Worm (Caenorhabditis elegans) whole organism, L3 larva: Measurements from ENCODE around the gene dhgd-1.

ENCODE experiments used
- ZK546.5 ChIP-seq: sonication (generic microtip); optimal IDR thresholded peaks from 2 replicates; lab custom pipeline; 2017; ENCODE audit warnings: missing biosample characterization, missing genetic modification characterization
- aly-2 ChIP-seq: fragments of 150-350 bp; optimal IDR thresholded peaks from 2 replicates; lab custom pipeline; 2014; ENCODE audit warnings: missing biosample characterization, missing genetic modification characterization
- ama-1 ChIP-seq: fragments of 150-350 bp; optimal IDR thresholded peaks from 2 replicates; lab custom pipeline; 2018
- ceh-16 ChIP-seq: sonication (generic microtip); optimal IDR thresholded peaks from 2 replicates; lab custom pipeline; 2017; ENCODE audit warnings: missing biosample characterization, missing genetic modification characterization
- ceh-28 ChIP-seq: fragments of 150-350 bp; optimal IDR thresholded peaks from 2 replicates; lab custom pipeline; 2014; ENCODE audit warnings: missing biosample characterization, missing genetic modification reagents, missing genetic modification characterization
- ceh-82 ChIP-seq: fragments of 150-350 bp; optimal IDR thresholded peaks from 2 replicates; lab custom pipeline; 2014; ENCODE audit warnings: missing biosample characterization, missing genetic modification characterization
- ceh-9 ChIP-seq: sonication (generic microtip); optimal IDR thresholded peaks from 2 replicates; lab custom pipeline; 2018; ENCODE audit warnings: missing biosample characterization, missing genetic modification characterization
- daf-12 ChIP-seq: fragments of 150-350 bp; optimal IDR thresholded peaks from 2 replicates; lab custom pipeline; 2014; ENCODE audit warnings: missing biosample characterization, missing genetic modification reagents, missing genetic modification characterization
- egl-27 ChIP-seq: sonication (generic microtip); optimal IDR thresholded peaks from 4 replicates; lab custom pipeline; 2017; ENCODE audit warnings: missing biosample characterization, missing genetic modification reagents, missing genetic modification characterization
- egl-5 ChIP-seq: fragments of 150-350 bp; optimal IDR thresholded peaks from 2 replicates; lab custom pipeline; 2017; ENCODE audit warnings: missing biosample characterization, missing genetic modification reagents, missing genetic modification characterization, inconsistent platforms
- elt-1 ChIP-seq: fragments of 150-350 bp; optimal IDR thresholded peaks from 2 replicates; lab custom pipeline; 2014; ENCODE audit warnings: missing biosample characterization, missing genetic modification characterization
- elt-3 ChIP-seq, 3 experiments: fragments of 150-350 bp in 1 of 3; sonication (generic microtip) in 2 of 3; optimal IDR thresholded peaks; 2 replicates in 2 of 3; 4 replicates in 1 of 3; lab custom pipeline; 2014 to 2017; ENCODE audit warnings: missing biosample characterization in 3 of 3, missing genetic modification characterization in 3 of 3
- eor-1 ChIP-seq, 2 experiments: fragments of 150-350 bp; optimal IDR thresholded peaks; 2 replicates each; lab custom pipeline; 2014 to 2018; ENCODE audit warnings: missing biosample characterization in 2 of 2, missing genetic modification characterization in 2 of 2
- fkh-10 ChIP-seq: sonication (generic microtip); optimal IDR thresholded peaks from 2 replicates; lab custom pipeline; 2017; ENCODE audit warnings: missing biosample characterization, missing genetic modification reagents, missing genetic modification characterization
- hmg-11 ChIP-seq: sonication (generic microtip); optimal IDR thresholded peaks from 2 replicates; lab custom pipeline; 2016; ENCODE audit warnings: missing genetic modification characterization, missing compliant biosample characterization
- jun-1 ChIP-seq: fragments of 150-350 bp; optimal IDR thresholded peaks from 2 replicates; lab custom pipeline; 2014; ENCODE audit warnings: missing biosample characterization, missing genetic modification reagents, missing genetic modification characterization
- lin-15B ChIP-seq: fragments of 150-350 bp; optimal IDR thresholded peaks from 2 replicates; lab custom pipeline; 2014; ENCODE audit warnings: missing biosample characterization, missing genetic modification characterization
- lin-39 ChIP-seq: fragments of 150-350 bp; optimal IDR thresholded peaks from 2 replicates; lab custom pipeline; 2018; ENCODE audit warnings: missing biosample characterization, missing genetic modification reagents, missing genetic modification characterization
- mdl-1 ChIP-seq: fragments of 150-350 bp; optimal IDR thresholded peaks from 2 replicates; lab custom pipeline; 2014; ENCODE audit warnings: missing biosample characterization, missing genetic modification characterization
- mml-1 ChIP-seq: fragments of 150-350 bp; sonication (generic microtip); optimal IDR thresholded peaks from 3 replicates; lab custom pipeline; 2014; ENCODE audit warnings: missing biosample characterization, missing genetic modification characterization
- nfya-1 ChIP-seq: sonication (generic microtip); optimal IDR thresholded peaks from 2 replicates; lab custom pipeline; 2017; ENCODE audit warnings: missing genetic modification characterization, mild to moderate bottlenecking, missing compliant biosample characterization, antibody characterized with exemption, moderate library complexity; ENCODE audit not compliant: insufficient read depth
- nhr-11 ChIP-seq: fragments of 150-350 bp; optimal IDR thresholded peaks from 2 replicates; lab custom pipeline; 2014; ENCODE audit warnings: missing biosample characterization, missing genetic modification characterization
- nhr-23 ChIP-seq: fragments of 150-350 bp; optimal IDR thresholded peaks from 2 replicates; lab custom pipeline; 2014; ENCODE audit warnings: missing biosample characterization, missing genetic modification reagents, missing genetic modification characterization
- nhr-25 ChIP-seq: sonication (generic microtip); optimal IDR thresholded peaks from 2 replicates; lab custom pipeline; 2017; ENCODE audit warnings: missing biosample characterization, missing genetic modification characterization
- nhr-28 ChIP-seq: fragments of 150-350 bp; optimal IDR thresholded peaks from 2 replicates; lab custom pipeline; 2014; ENCODE audit warnings: missing biosample characterization, missing genetic modification characterization
- nhr-67 ChIP-seq: fragments of 150-350 bp; optimal IDR thresholded peaks from 2 replicates; lab custom pipeline; 2014; ENCODE audit warnings: missing biosample characterization, missing genetic modification characterization
- nhr-76 ChIP-seq: fragments of 150-350 bp; sonication (generic microtip); optimal IDR thresholded peaks from 5 replicates; lab custom pipeline; 2014; ENCODE audit warnings: missing biosample characterization, missing genetic modification characterization
- nhr-77 ChIP-seq: fragments of 150-350 bp; optimal IDR thresholded peaks from 2 replicates; lab custom pipeline; 2014; ENCODE audit warnings: missing biosample characterization, missing genetic modification characterization
- pha-4 ChIP-seq: fragments of 150-350 bp; optimal IDR thresholded peaks from 2 replicates; lab custom pipeline; 2014; ENCODE audit warnings: missing biosample characterization, missing genetic modification reagents, missing genetic modification characterization
- pqm-1 ChIP-seq: fragments of 150-350 bp; optimal IDR thresholded peaks from 2 replicates; lab custom pipeline; 2017; ENCODE audit warnings: missing biosample characterization, missing genetic modification characterization, inconsistent platforms
- sea-2 ChIP-seq: fragments of 150-350 bp; sonication (generic microtip); optimal IDR thresholded peaks from 4 replicates; lab custom pipeline; 2014; ENCODE audit warnings: missing biosample characterization, missing genetic modification reagents, missing genetic modification characterization
- snpc-4 ChIP-seq: fragments of 150-350 bp; optimal IDR thresholded peaks from 2 replicates; lab custom pipeline; 2014; ENCODE audit warnings: missing biosample characterization, missing genetic modification characterization
- tbx-2 ChIP-seq: sonication (generic microtip); optimal IDR thresholded peaks from 2 replicates; lab custom pipeline; 2016; ENCODE audit warnings: mild to moderate bottlenecking, missing genetic modification characterization, missing compliant biosample characterization
- unc-39 ChIP-seq: sonication (generic microtip); optimal IDR thresholded peaks from 4 replicates; lab custom pipeline; 2017; ENCODE audit warnings: missing biosample characterization, missing genetic modification characterization
- unc-62 ChIP-seq: fragments of 150-350 bp; sonication (generic microtip); optimal IDR thresholded peaks from 4 replicates; lab custom pipeline; 2014; ENCODE audit warnings: missing biosample characterization, missing genetic modification reagents, missing genetic modification characterization
- zag-1 ChIP-seq: fragments of 150-350 bp; optimal IDR thresholded peaks from 2 replicates; lab custom pipeline; 2014; ENCODE audit warnings: missing biosample characterization, missing genetic modification characterization

The dhgd-1 gene

DNA sequence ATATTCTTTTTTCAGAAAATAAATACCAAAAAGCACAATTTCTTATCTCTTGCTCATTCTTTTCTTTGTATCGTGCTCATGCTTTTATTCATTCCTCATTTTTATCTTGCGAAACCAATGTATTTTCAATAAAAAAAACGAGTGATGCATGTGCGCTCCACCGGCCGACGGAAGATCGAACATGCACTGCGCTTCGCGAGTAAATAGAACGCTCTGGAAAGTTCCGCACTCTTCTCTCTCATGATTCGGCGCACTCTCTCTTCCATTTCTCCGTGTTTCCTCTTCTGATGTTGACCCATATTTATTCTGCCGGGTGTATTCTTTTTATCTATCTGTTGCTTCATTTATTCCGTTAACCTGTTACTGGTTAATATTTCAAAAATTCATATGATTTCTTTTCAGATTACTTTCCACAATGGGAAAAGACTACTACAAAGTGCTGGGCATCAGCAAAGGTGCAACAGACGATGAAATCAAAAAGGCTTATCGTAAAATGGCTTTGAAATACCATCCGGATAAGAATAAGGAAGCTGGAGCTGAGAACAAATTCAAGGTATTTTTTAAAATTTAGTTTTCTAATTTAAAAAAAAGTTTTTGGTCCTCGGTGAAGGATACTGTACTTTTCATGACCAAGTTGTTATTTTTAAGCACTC is 6.5 kb downstream of the dhgd-1 start, which contains the start of gene dnj-13 (continued):
- TF ChIP-seq mml-1 (tag; lab: Kevin White, UChicago) = no peak
- TF ChIP-seq nhr-25 (tag; lab: Kevin White, UChicago) = peak; percentile 91
- TF ChIP-seq lin-39 (tag; lab: Kevin White, UChicago) = peak; percentile 71
- TF ChIP-seq ceh-9 (tag; lab: Kevin White, UChicago) = no peak
- no peak for TF ChIP-seq unc-39 (tag; lab: Kevin White, UChicago)
- peak; percentile 30 for TF ChIP-seq ceh-16 (tag; lab: Kevin White, UChicago)
- TF ChIP-seq nfya-1 (tag; lab: Kevin White, UChicago) = peak; percentile 93
- TF ChIP-seq hmg-11 = peak; percentile 94
- peak; percentile 81 for TF ChIP-seq ceh-28
- TF ChIP-seq unc-62 (GFP tag; lab: Kevin White, UChicago) = no peak
- TF ChIP-seq nhr-28 = no peak
- TF ChIP-seq mdl-1 (tag; lab: Kevin White, UChicago) = peak; percentile 54
- TF ChIP-seq egl-27 (tag; lab: Kevin White, UChicago) = peak; percentile 91
- peak; percentile 61 for TF ChIP-seq nhr-77 (tag; lab: Kevin White, UChicago)
- TF ChIP-seq egl-5 (tag; lab: Kevin White, UChicago) = no peak
- no peak for TF ChIP-seq nhr-67 (tag; lab: Kevin White, UChicago)
- peak; percentile 87 for TF ChIP-seq ama-1 (lab: Kevin White, UChicago)
- peak; percentile 88 for TF ChIP-seq jun-1 (tag; lab: Kevin White, UChicago)

DNA sequence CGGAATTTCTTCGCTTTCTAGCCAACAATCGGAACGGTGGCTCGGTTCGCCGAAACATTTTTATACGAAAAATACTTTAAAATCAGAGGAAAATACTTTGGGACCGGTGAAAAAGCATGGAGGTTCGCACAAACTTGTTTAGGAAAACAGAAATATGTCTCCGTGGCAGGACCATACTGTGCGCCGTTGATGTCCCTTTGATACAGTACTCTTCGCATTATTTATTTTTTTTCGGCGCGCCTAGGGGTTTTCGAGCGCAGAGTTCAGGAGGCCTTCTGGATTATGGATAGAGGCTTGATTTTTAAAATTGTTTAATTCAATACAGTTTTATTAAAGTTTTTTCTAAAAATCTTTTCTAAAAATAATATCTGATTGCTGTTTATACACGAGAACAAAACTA is 7.2 kb downstream of the dhgd-1 start, which contains the start of gene F54D5.9:
TSS of gene F54D5.9 (minus strand) at position 115 of the 400 bp plus-strand sequence.
- TF ChIP-seq zag-1 (tag; lab: Kevin White, UChicago) (no peak), nhr-76 (tag; lab: Kevin White, UChicago) (no peak), snpc-4 (no peak), nhr-25 (tag; lab: Kevin White, UChicago) (no peak), ama-1 (lab: Kevin White, UChicago) (peak; percentile 3), nhr-23 (tag; lab: Kevin White, UChicago) (no peak)
- TF ChIP-seq, all 47 proteins: peak for 1

DNA sequence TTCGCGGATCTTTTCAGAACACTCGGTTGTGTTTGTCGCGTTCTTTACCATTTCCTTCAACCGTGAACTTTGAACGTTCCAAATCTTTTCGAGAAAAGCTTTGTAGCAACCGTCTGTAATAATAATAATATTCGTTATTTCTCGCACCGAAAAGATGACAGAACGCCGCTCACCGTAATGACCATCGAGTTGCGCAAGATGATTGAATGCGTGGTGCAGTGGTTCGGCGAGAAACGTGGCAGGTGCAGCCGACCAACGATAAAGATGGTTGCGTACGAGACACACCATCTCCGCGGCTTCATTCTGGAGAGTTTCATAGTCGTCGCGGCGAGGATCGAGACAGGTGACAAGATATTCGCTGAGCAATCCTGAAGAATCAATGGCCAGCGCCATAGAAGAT is 8.9 kb downstream of the dhgd-1 start:
- TF ChIP-seq sea-2 (no peak), nhr-77 (tag; lab: Kevin White, UChicago) (no peak), ama-1 (lab: Kevin White, UChicago) (no peak), snpc-4 (no peak), ceh-82 (tag; lab: Kevin White, UChicago) (no peak), pqm-1 (tag; lab: Kevin White, UChicago) (no peak), elt-3 (tag; optimal IDR thresholded peaks at IDR 0.05; lab: Kevin White, UChicago) (no peak), egl-27 (tag; lab: Kevin White, UChicago) (no peak)
- TF ChIP-seq, all 47 proteins: peak for 0

DNA sequence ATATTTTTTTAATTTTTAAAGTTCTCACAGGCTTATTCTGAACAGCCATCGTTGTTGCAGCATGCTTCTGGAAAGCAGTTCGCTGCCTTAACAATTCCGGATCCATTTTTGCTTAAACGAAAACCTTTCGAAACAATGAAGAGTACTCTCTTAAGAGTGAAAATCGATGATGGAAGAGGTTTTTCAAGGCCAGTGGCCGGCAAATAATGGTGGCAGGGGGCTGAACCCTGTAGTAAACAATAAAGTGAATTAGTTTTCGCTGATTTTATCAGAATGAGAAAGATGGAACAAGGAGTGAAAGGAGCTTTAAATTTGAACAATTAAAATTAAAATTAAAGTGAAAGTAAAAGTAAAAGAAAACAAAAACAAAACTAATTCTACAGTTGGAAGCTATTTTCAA is 9.5 kb downstream of the dhgd-1 start, which contains the start of gene gtf-2E2:
TSS of gene gtf-2E2 (minus strand) at position 111 of the 400 bp plus-strand sequence.
- TF ChIP-seq nhr-25 (tag; lab: Kevin White, UChicago) = peak; percentile 10
- TF ChIP-seq jun-1 (tag; lab: Kevin White, UChicago) = no peak
- TF ChIP-seq fkh-10 (GFP tag; lab: Kevin White, UChicago) = no peak
- no peak for TF ChIP-seq aly-2 (tag; lab: Kevin White, UChicago)
- peak; percentile 56 for TF ChIP-seq snpc-4
- peak; percentile 55 for TF ChIP-seq lin-39 (tag; lab: Kevin White, UChicago)
- no peak for TF ChIP-seq tbx-2 (tag; lab: Kevin White, UChicago)
- peak; percentile 17 for TF ChIP-seq elt-1
- TF ChIP-seq nhr-28 = no peak
- TF ChIP-seq nfya-1 (tag; lab: Kevin White, UChicago) = peak; percentile 44
- TF ChIP-seq lin-15B (tag; lab: Kevin White, UChicago) = peak; percentile 31
- TF ChIP-seq daf-12 (tag; lab: Kevin White, UChicago) = no peak
- TF ChIP-seq ceh-16 (tag; lab: Kevin White, UChicago) = no peak
- TF ChIP-seq nhr-77 (tag; lab: Kevin White, UChicago) = no peak
- no peak for TF ChIP-seq elt-3 (tag; optimal IDR thresholded peaks at IDR 0.05; lab: Kevin White, UChicago)
- TF ChIP-seq sea-2 = no peak
- TF ChIP-seq hmg-11 = peak; percentile 42
- no peak for TF ChIP-seq ama-1 (lab: Kevin White, UChicago)
- peak; percentile 37 for TF ChIP-seq pha-4 (tag; lab: Kevin White, UChicago)
- TF ChIP-seq ZK546.5 (tag; lab: Kevin White, UChicago) = no peak
- peak; percentile 34 for TF ChIP-seq ceh-28
- TF ChIP-seq nhr-11 (tag; lab: Kevin White, UChicago) = no peak
- TF ChIP-seq nhr-23 (tag; lab: Kevin White, UChicago) = no peak
- TF ChIP-seq eor-1 (tag; optimal IDR thresholded peaks at IDR 0.05; lab: Kevin White, UChicago) = no peak
- TF ChIP-seq unc-39 (tag; lab: Kevin White, UChicago) = no peak
